Worm (Caenorhabditis elegans) whole organism, L2 larva: Measurements from ENCODE around the gene cki-1.

Experiments
- C34F6.9 ChIP-seq: fragments of 150-350 bp; optimal IDR thresholded peaks from 2 replicates; lab custom pipeline; 2014; ENCODE audit warnings: missing biosample characterization, missing genetic modification characterization
- F13H6.1 ChIP-seq: sonication (generic microtip); optimal IDR thresholded peaks from 2 replicates; lab custom pipeline; 2016; ENCODE audit warnings: missing genetic modification characterization, missing compliant biosample characterization
- R02D3.7 ChIP-seq: fragments of 150-350 bp; optimal IDR thresholded peaks from 2 replicates; lab custom pipeline; 2014; ENCODE audit warnings: missing biosample characterization, missing genetic modification characterization
- Y55F3AM.14 ChIP-seq: fragments of 200-800 bp; sonication (Bioruptor generic); optimal IDR thresholded peaks from 2 replicates; lab custom pipeline; 2018; ENCODE audit warnings: mild to moderate bottlenecking, missing genetic modification characterization, missing compliant biosample characterization
- alr-1 ChIP-seq: fragments of 150-350 bp; optimal IDR thresholded peaks from 2 replicates; lab custom pipeline; 2014; ENCODE audit warnings: missing biosample characterization, missing genetic modification characterization
- aly-2 ChIP-seq: fragments of 150-350 bp; optimal IDR thresholded peaks from 2 replicates; lab custom pipeline; 2014; ENCODE audit warnings: missing biosample characterization, missing genetic modification characterization
- ama-1 ChIP-seq: fragments of 150-350 bp; optimal IDR thresholded peaks from 2 replicates; lab custom pipeline; 2018; ENCODE audit warnings: inconsistent platforms
- blmp-1 ChIP-seq: sonication (generic microtip); optimal IDR thresholded peaks from 2 replicates; lab custom pipeline; 2017; ENCODE audit warnings: missing genetic modification characterization, mild to moderate bottlenecking, missing compliant biosample characterization, antibody characterized with exemption, moderate library complexity; ENCODE audit not compliant: insufficient read depth
- ceh-16 ChIP-seq: fragments of 150-350 bp; optimal IDR thresholded peaks from 2 replicates; lab custom pipeline; 2014; ENCODE audit warnings: missing biosample characterization, missing genetic modification characterization
- ceh-82 ChIP-seq: fragments of 150-350 bp; optimal IDR thresholded peaks from 2 replicates; lab custom pipeline; 2014; ENCODE audit warnings: missing biosample characterization, missing genetic modification characterization
- crh-2 ChIP-seq: sonication (generic microtip); optimal IDR thresholded peaks from 2 replicates; lab custom pipeline; 2017; ENCODE audit warnings: missing biosample characterization, missing genetic modification characterization
- dmd-4 ChIP-seq: sonication (generic microtip); optimal IDR thresholded peaks from 2 replicates; lab custom pipeline; 2017; ENCODE audit warnings: missing biosample characterization, missing genetic modification characterization
- egl-27 ChIP-seq: sonication (generic microtip); optimal IDR thresholded peaks from 3 replicates; lab custom pipeline; 2017; ENCODE audit warnings: missing biosample characterization, missing genetic modification reagents, missing genetic modification characterization
- elt-3 ChIP-seq: sonication (generic microtip); optimal IDR thresholded peaks from 2 replicates; lab custom pipeline; 2017; ENCODE audit warnings: missing biosample characterization, missing genetic modification characterization
- fos-1 ChIP-seq: fragments of 150-350 bp; optimal IDR thresholded peaks from 2 replicates; lab custom pipeline; 2014; ENCODE audit warnings: missing biosample characterization, missing genetic modification characterization
- gmeb-1 ChIP-seq: fragments of 150-350 bp; optimal IDR thresholded peaks from 2 replicates; lab custom pipeline; 2014; ENCODE audit warnings: missing biosample characterization, missing genetic modification characterization
- lin-11 ChIP-seq: fragments of 150-350 bp; sonication (generic microtip); optimal IDR thresholded peaks from 2 replicates; lab custom pipeline; 2014; ENCODE audit warnings: missing biosample characterization, missing genetic modification characterization, inconsistent platforms, mixed read lengths
- lin-13 ChIP-seq: fragments of 150-350 bp; optimal IDR thresholded peaks from 2 replicates; lab custom pipeline; 2014; ENCODE audit warnings: missing biosample characterization, missing genetic modification reagents, missing genetic modification characterization
- lsy-2 ChIP-seq, 2 experiments: fragments of 150-350 bp in 1 of 2; sonication (generic microtip) in 1 of 2; optimal IDR thresholded peaks; 2 replicates each; lab custom pipeline; 2014 to 2017; ENCODE audit warnings: missing biosample characterization in 2 of 2, missing genetic modification characterization in 2 of 2
- mab-5 ChIP-seq: fragments of 150-350 bp; optimal IDR thresholded peaks from 2 replicates; lab custom pipeline; 2014; ENCODE audit warnings: missing biosample characterization, missing genetic modification characterization
- mdl-1 ChIP-seq, 2 experiments: fragments of 150-350 bp in 1 of 2; sonication (generic microtip) in 1 of 2; optimal IDR thresholded peaks; 2 replicates each; lab custom pipeline; 2017; ENCODE audit warnings: missing biosample characterization in 2 of 2, missing genetic modification characterization in 2 of 2
- nhr-10 ChIP-seq: sonication (generic microtip); optimal IDR thresholded peaks from 2 replicates; lab custom pipeline; 2017; ENCODE audit warnings: missing biosample characterization, missing genetic modification characterization
- nhr-11 ChIP-seq: fragments of 150-350 bp; optimal IDR thresholded peaks from 2 replicates; lab custom pipeline; 2014; ENCODE audit warnings: missing biosample characterization, missing genetic modification characterization
- nhr-237 ChIP-seq: fragments of 150-350 bp; optimal IDR thresholded peaks from 2 replicates; lab custom pipeline; 2014; ENCODE audit warnings: missing biosample characterization, missing genetic modification characterization
- nhr-25 ChIP-seq: fragments of 150-350 bp; sonication (generic microtip); optimal IDR thresholded peaks from 3 replicates; lab custom pipeline; 2014; ENCODE audit warnings: missing biosample characterization, missing genetic modification characterization
- nhr-6 ChIP-seq: fragments of 150-350 bp; optimal IDR thresholded peaks from 2 replicates; lab custom pipeline; 2014; ENCODE audit warnings: missing biosample characterization, missing genetic modification characterization
- sem-4 ChIP-seq: fragments of 150-350 bp; optimal IDR thresholded peaks from 2 replicates; lab custom pipeline; 2014; ENCODE audit warnings: missing biosample characterization, missing genetic modification reagents, missing genetic modification characterization
- skn-1 ChIP-seq: sonication (generic microtip); optimal IDR thresholded peaks from 2 replicates; lab custom pipeline; 2017; ENCODE audit warnings: missing biosample characterization, missing genetic modification characterization
- sma-3 ChIP-seq: sonication (generic microtip); optimal IDR thresholded peaks from 2 replicates; lab custom pipeline; 2016; ENCODE audit warnings: missing genetic modification reagents, missing genetic modification characterization, missing compliant biosample characterization
- sma-9 ChIP-seq, 2 experiments: fragments of 150-350 bp in 1 of 2; sonication (generic microtip) in 1 of 2; optimal IDR thresholded peaks; 2 replicates each; lab custom pipeline; 2014 to 2016; ENCODE audit warnings: missing genetic modification characterization in 2 of 2, mild to moderate bottlenecking in 1 of 2, missing biosample characterization in 1 of 2, missing compliant biosample characterization in 1 of 2, missing genetic modification reagents in 1 of 2, moderate library complexity in 1 of 2
- snpc-4 ChIP-seq: fragments of 150-350 bp; optimal IDR thresholded peaks from 2 replicates; lab custom pipeline; 2014; ENCODE audit warnings: missing biosample characterization, missing genetic modification characterization
- unc-39 ChIP-seq: fragments of 150-350 bp; optimal IDR thresholded peaks from 2 replicates; lab custom pipeline; 2014; ENCODE audit warnings: missing biosample characterization, missing genetic modification characterization
- unc-55 ChIP-seq: fragments of 150-350 bp; sonication (generic microtip); optimal IDR thresholded peaks from 3 replicates; lab custom pipeline; 2014; ENCODE audit warnings: missing biosample characterization, missing genetic modification reagents, missing genetic modification characterization
- zag-1 ChIP-seq: fragments of 150-350 bp; optimal IDR thresholded peaks from 2 replicates; lab custom pipeline; 2014; ENCODE audit warnings: missing biosample characterization, missing genetic modification characterization
- ztf-1 ChIP-seq: fragments of 200-800 bp; sonication (Bioruptor generic); conservative IDR thresholded peaks from 2 replicates; pipeline ENCODE4 v1.3.6; 2022; ENCODE audit warnings: missing genetic modification characterization, missing compliant biosample characterization
- ztf-11 ChIP-seq: sonication (generic microtip); optimal IDR thresholded peaks from 2 replicates; lab custom pipeline; 2017; ENCODE audit warnings: missing biosample characterization, missing genetic modification characterization
- ztf-4 ChIP-seq: fragments of 150-350 bp; optimal IDR thresholded peaks from 2 replicates; lab custom pipeline; 2014; ENCODE audit warnings: missing biosample characterization, missing genetic modification characterization

Gene cki-1

DNA sequence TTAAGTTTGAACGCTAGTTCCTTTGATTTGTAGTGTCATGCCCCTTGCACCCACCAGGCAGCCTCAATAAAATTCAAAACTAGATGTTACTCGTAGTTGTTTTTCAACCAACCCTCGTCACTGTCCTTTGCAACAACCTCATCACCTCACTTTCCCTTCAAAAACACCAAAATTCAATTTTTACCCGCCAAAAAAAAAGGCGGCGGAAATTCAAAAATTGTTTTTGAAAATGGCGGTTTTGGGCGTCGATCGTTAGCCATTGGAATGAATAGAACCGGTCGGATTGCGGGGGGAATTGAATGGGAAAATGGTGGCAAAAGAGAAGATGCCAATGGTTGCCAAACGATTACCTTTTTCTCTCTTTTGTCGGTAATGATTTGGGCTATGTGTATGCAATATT is 5.0 kb upstream of the cki-1 start:
- TF ChIP-seq nhr-6 (tag; lab: Kevin White, UChicago) (no peak), F13H6.1 (no peak), unc-39 (tag; lab: Kevin White, UChicago) (no peak), elt-3 (tag; lab: Kevin White, UChicago) (no peak), gmeb-1 (tag; lab: Kevin White, UChicago) (no peak), skn-1 (no peak), nhr-10 (tag; lab: Kevin White, UChicago) (no peak), aly-2 (tag; lab: Kevin White, UChicago) (no peak), ztf-11 (no peak), dmd-4 (tag; lab: Kevin White, UChicago) (no peak), mab-5 (tag; lab: Kevin White, UChicago) (no peak), C34F6.9 (tag; lab: Kevin White, UChicago) (no peak), R02D3.7 (tag; lab: Kevin White, UChicago) (no peak), lin-11 (tag; lab: Kevin White, UChicago) (no peak), sem-4 (no peak), mdl-1 (tag; optimal IDR thresholded peaks at IDR 0.05; lab: Kevin White, UChicago) (no peak), sma-9 (GFP tag; optimal IDR thresholded peaks at IDR 0.05; lab: Kevin White, UChicago) (no peak), sma-9 (tag; optimal IDR thresholded peaks at IDR 0.05; lab: Kevin White, UChicago) (no peak), snpc-4 (tag; lab: Kevin White, UChicago) (no peak), ama-1 (no peak)

DNA sequence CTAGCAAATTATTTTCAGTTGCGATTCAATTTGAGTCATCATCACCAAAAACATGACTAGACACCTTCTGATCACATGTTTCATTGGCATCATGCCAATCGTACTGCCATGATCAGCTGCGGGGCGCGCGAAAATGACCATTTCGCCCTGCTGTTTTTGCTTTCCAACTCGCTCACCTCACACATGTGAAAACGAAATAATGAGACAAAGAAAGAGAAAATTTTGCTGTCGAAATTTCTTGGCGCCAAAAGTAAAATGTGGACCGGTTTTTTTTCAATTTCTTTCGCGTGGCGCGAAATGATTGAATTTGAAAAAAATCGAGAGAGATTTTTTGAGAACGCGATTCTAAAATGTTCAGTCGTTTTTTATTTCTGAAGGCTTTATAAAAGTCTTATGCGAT is 4.2 kb upstream of the cki-1 start:
- peak; percentile 55 for TF ChIP-seq gmeb-1 (tag; lab: Kevin White, UChicago)
- peak; percentile 85 for TF ChIP-seq blmp-1
- TF ChIP-seq nhr-25: peak; percentile 89
- TF ChIP-seq F13H6.1: peak; percentile 1
- TF ChIP-seq crh-2: no peak
- no peak for TF ChIP-seq ztf-11

DNA sequence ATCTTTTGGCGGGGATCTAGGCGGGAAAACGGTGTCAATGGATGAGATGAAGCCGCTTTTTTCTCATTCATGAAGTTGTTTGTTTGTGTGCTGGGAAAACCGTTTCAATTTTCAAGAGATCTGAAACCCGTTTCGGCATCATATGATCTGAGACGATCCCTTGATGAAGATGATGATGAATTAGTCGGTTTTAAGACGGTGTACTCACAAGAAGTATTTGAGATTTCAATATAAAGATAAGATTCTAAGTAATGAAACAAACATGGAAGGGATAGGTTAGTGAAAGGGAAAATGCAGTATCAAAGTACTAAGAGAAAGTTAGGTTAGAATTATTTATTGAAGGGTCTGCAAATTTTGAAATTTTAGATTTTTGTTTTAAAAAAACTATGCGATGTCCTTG is 2.9 kb upstream of the cki-1 start:
- TF ChIP-seq blmp-1 (peak; percentile 93), elt-3 (tag; lab: Kevin White, UChicago) (no peak), ztf-1 (GFP tag; lab: Robert Waterston, UW) (no peak), unc-39 (tag; lab: Kevin White, UChicago) (no peak), zag-1 (tag; lab: Kevin White, UChicago) (no peak), ztf-11 (no peak), nhr-25 (peak; percentile 75), ama-1 (no peak), ceh-16 (tag; lab: Kevin White, UChicago) (peak; percentile 87), crh-2 (peak; percentile 17), nhr-6 (tag; lab: Kevin White, UChicago) (no peak)

DNA sequence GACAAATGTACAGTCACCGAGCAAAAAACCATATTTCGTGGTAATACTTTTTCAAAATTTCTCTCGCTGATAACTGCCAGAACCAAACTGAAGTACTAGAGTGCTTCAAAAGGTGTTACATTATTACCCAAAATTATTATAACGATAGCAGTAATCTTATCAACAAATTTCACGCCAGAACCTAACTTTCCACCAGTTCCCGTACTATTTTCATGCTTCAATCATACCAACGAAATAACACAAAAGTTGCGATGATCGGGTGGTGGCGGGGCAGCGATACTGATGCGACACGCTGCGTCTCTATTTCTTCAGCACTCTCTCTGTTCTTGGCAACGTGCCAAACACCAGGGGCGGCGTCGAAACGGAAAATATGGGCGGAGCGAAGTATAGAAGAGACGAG is 2.1 kb upstream of the cki-1 start:
- TF ChIP-seq nhr-237 (tag; lab: Kevin White, UChicago) (no peak), lsy-2 (tag; optimal IDR thresholded peaks at IDR 0.05; lab: Kevin White, UChicago) (peak in 1 of 2 experiments; percentile 11), mdl-1 (tag; optimal IDR thresholded peaks at IDR 0.05; lab: Kevin White, UChicago) (no peak), sma-9 (GFP tag; optimal IDR thresholded peaks at IDR 0.05; lab: Kevin White, UChicago) (peak; percentile 76), sma-9 (tag; optimal IDR thresholded peaks at IDR 0.05; lab: Kevin White, UChicago) (no peak), egl-27 (tag; lab: Kevin White, UChicago) (no peak), nhr-11 (no peak), gmeb-1 (tag; lab: Kevin White, UChicago) (peak; percentile 38), crh-2 (peak; percentile 1), alr-1 (tag; lab: Kevin White, UChicago) (no peak), C34F6.9 (tag; lab: Kevin White, UChicago) (peak; percentile 1), nhr-25 (peak; percentile 36), ztf-11 (no peak), blmp-1 (no peak), unc-39 (tag; lab: Kevin White, UChicago) (no peak), fos-1 (tag; lab: Kevin White, UChicago) (peak; percentile 82), sma-3 (GFP tag; lab: Kevin White, UChicago) (peak; percentile 23), Y55F3AM.14 (GFP tag; lab: Kevin White, UChicago) (peak; percentile 63), F13H6.1 (peak; percentile 49)

DNA sequence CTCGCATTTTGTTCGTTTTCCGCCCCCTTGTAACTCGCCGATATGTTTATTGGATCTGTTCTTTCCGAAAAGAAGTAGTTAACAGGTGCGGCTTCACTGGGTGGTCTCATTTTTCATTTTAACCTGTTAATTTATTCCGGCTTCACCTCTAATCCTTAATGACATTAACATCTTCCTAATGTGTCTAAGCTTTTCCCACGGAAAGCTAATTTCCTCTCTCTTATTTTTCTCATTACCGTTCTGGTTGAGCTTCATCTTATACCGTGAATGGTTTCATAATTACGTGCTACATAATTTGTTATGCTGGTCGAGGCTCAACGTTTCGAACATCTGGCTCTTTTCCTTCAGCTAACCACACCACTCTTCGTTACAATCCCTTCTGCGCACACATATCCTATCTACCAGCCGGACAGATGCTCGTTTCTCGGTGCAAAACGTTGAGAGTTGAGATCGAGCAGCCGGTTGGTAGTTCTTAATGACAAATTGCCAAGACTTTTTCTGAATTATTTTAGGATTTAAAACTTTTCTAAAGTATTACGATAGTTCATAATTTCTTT is 1.6 kb upstream of the cki-1 start:
- TF ChIP-seq F13H6.1 (no peak), nhr-10 (tag; lab: Kevin White, UChicago) (no peak), nhr-6 (tag; lab: Kevin White, UChicago) (no peak), Y55F3AM.14 (GFP tag; lab: Kevin White, UChicago) (no peak), lin-11 (tag; lab: Kevin White, UChicago) (no peak), unc-39 (tag; lab: Kevin White, UChicago) (no peak), lsy-2 (tag; optimal IDR thresholded peaks at IDR 0.05; lab: Kevin White, UChicago) (no peak), ama-1 (no peak), egl-27 (tag; lab: Kevin White, UChicago) (no peak), zag-1 (tag; lab: Kevin White, UChicago) (no peak), lin-13 (no peak), R02D3.7 (tag; lab: Kevin White, UChicago) (no peak), unc-55 (GFP tag; lab: Kevin White, UChicago) (no peak), snpc-4 (tag; lab: Kevin White, UChicago) (no peak), aly-2 (tag; lab: Kevin White, UChicago) (no peak), ceh-82 (tag; lab: Kevin White, UChicago) (no peak), blmp-1 (no peak), ztf-4 (tag; lab: Kevin White, UChicago) (no peak), C34F6.9 (tag; lab: Kevin White, UChicago) (no peak)
